Worm (Caenorhabditis elegans) whole organism, L4 larva: ENCODE measurements around the gene rbg-1.
A peak's percentile ranks its signal among the peaks of the same experiment; 100 is the strongest.

Source experiments
- F26F4.8 ChIP-seq: fragments of 200-800 bp; sonication (Bioruptor generic); conservative IDR thresholded peaks from 2 replicates; pipeline ENCODE4 v1.3.6; 2022; ENCODE audit warnings: missing genetic modification characterization, missing compliant biosample characterization
- F44E2.7 ChIP-seq: fragments of 200-800 bp; sonication (Bioruptor generic); IDR thresholded peaks from 2 replicates; pipeline ENCODE4 v2.1.2; 2022; ENCODE audit warnings: missing genetic modification characterization, missing compliant biosample characterization
- F49E8.2 ChIP-seq: sonication (generic microtip); optimal IDR thresholded peaks from 2 replicates; lab custom pipeline; 2016; ENCODE audit warnings: missing compliant biosample characterization, mild to moderate bottlenecking, missing genetic modification characterization, borderline replicate concordance
- Y105C5A.15 ChIP-seq: fragments of 200-800 bp; sonication (Bioruptor generic); IDR thresholded peaks from 2 replicates; pipeline ENCODE4 v1.3.6; 2022; ENCODE audit warnings: missing genetic modification characterization, missing compliant biosample characterization
- Y48G9A.11 ChIP-seq: fragments of 200-800 bp; sonication (Bioruptor generic); IDR thresholded peaks from 2 replicates; pipeline ENCODE4 v1.3.6; 2022; ENCODE audit warnings: missing genetic modification reagents, missing genetic modification characterization, missing compliant biosample characterization
- Y5F2A.4 ChIP-seq: fragments of 200-800 bp; sonication (Bioruptor generic); optimal IDR thresholded peaks from 2 replicates; lab custom pipeline; 2018; ENCODE audit warnings: mild to moderate bottlenecking, missing genetic modification characterization, missing compliant biosample characterization
- aha-1 ChIP-seq: fragments of 150-350 bp; peaks from one replicate; lab custom pipeline; 2014; ENCODE audit warnings: missing biosample characterization, missing genetic modification characterization
- ama-1 ChIP-seq: fragments of 150-350 bp; optimal IDR thresholded peaks from 2 replicates; lab custom pipeline; 2014; ENCODE audit warnings: inconsistent platforms, mixed read lengths
- ceh-20 ChIP-seq: fragments of 200-800 bp; sonication (Bioruptor generic); IDR thresholded peaks from 2 replicates; pipeline ENCODE4 v1.3.6; 2022; ENCODE audit warnings: missing genetic modification reagents, missing genetic modification characterization, missing compliant biosample characterization
- ces-1 ChIP-seq: fragments of 150-350 bp; sonication (generic microtip); optimal IDR thresholded peaks from 4 replicates; lab custom pipeline; 2014; ENCODE audit warnings: missing biosample characterization, missing genetic modification reagents, missing genetic modification characterization
- cey-2 ChIP-seq: sonication (generic microtip); optimal IDR thresholded peaks from 3 replicates; lab custom pipeline; 2017; ENCODE audit warnings: missing genetic modification characterization, mild to moderate bottlenecking, missing compliant biosample characterization, antibody characterized with exemption, borderline replicate concordance; ENCODE audit not compliant: insufficient read depth
- daf-8 ChIP-seq: fragments of 200-800 bp; sonication (Bioruptor generic); IDR thresholded peaks from 2 replicates; pipeline ENCODE4 v1.3.6; 2022; ENCODE audit warnings: missing genetic modification characterization, missing compliant biosample characterization
- dmd-6 ChIP-seq: fragments of 200-800 bp; sonication (Bioruptor generic); IDR thresholded peaks from 2 replicates; pipeline ENCODE4 v1.3.6; 2022; ENCODE audit warnings: missing genetic modification reagents, missing genetic modification characterization, missing compliant biosample characterization
- dpl-1 ChIP-seq: fragments of 150-350 bp; optimal IDR thresholded peaks from 2 replicates; lab custom pipeline; 2014; ENCODE audit warnings: missing biosample characterization, missing genetic modification reagents, missing genetic modification characterization
- dve-1 ChIP-seq: sonication (generic microtip); optimal IDR thresholded peaks from 2 replicates; lab custom pipeline; 2017; ENCODE audit warnings: antibody characterized with exemption, mild to moderate bottlenecking, missing genetic modification characterization, missing compliant biosample characterization; ENCODE audit not compliant: insufficient read depth
- egl-27 ChIP-seq: sonication (generic microtip); optimal IDR thresholded peaks from 3 replicates; lab custom pipeline; 2017; ENCODE audit warnings: missing biosample characterization, missing genetic modification reagents, missing genetic modification characterization
- gei-8 ChIP-seq: fragments of 200-800 bp; sonication (Bioruptor generic); optimal IDR thresholded peaks from 2 replicates; lab custom pipeline; 2018; ENCODE audit warnings: mild to moderate bottlenecking, missing genetic modification characterization, missing compliant biosample characterization
- hif-1 ChIP-seq, 2 experiments: sonication (generic microtip); optimal IDR thresholded peaks; 2 replicates each; lab custom pipeline; 2016 to 2017; ENCODE audit warnings: missing compliant biosample characterization in 2 of 2, missing genetic modification characterization in 2 of 2, missing genetic modification reagents in 2 of 2, missing genotype in 2 of 2, mild to moderate bottlenecking in 1 of 2
- lin-29 ChIP-seq: fragments of 200-800 bp; sonication (Bioruptor generic); IDR thresholded peaks from 2 replicates; pipeline ENCODE4 v1.3.6; 2022; ENCODE audit warnings: missing genetic modification reagents, missing genetic modification characterization, missing compliant biosample characterization
- lsy-2 ChIP-seq, 2 experiments: fragments of 150-350 bp in 1 of 2; sonication (generic microtip) in 1 of 2; optimal IDR thresholded peaks; 2 replicates each; lab custom pipeline; 2014 to 2017; ENCODE audit warnings: missing biosample characterization in 2 of 2, missing genetic modification characterization in 2 of 2
- mep-1 ChIP-seq: fragments of 150-350 bp; sonication (generic microtip); optimal IDR thresholded peaks from 3 replicates; lab custom pipeline; 2014; ENCODE audit warnings: missing biosample characterization, missing genetic modification characterization
- mxl-2 ChIP-seq: fragments of 200-800 bp; sonication (Bioruptor generic); conservative IDR thresholded peaks from 2 replicates; pipeline ENCODE4 v1.3.6; 2022; ENCODE audit warnings: missing genetic modification reagents, missing genetic modification characterization, missing compliant biosample characterization
- mxl-3 ChIP-seq: fragments of 200-800 bp; sonication (Bioruptor generic); optimal IDR thresholded peaks from 2 replicates; lab custom pipeline; 2018; ENCODE audit warnings: mild to moderate bottlenecking, missing genetic modification characterization, missing compliant biosample characterization
- nhr-111 ChIP-seq: fragments of 200-800 bp; sonication (Bioruptor generic); optimal IDR thresholded peaks from 2 replicates; lab custom pipeline; 2018; ENCODE audit warnings: mild to moderate bottlenecking, missing genetic modification characterization, missing compliant biosample characterization
- nhr-237 ChIP-seq: sonication (generic microtip); optimal IDR thresholded peaks from 2 replicates; lab custom pipeline; 2017; ENCODE audit warnings: missing biosample characterization, missing genetic modification characterization
- nhr-41 ChIP-seq: fragments of 200-800 bp; sonication (Bioruptor generic); IDR thresholded peaks from 2 replicates; pipeline ENCODE4 v1.3.6; 2022; ENCODE audit warnings: missing genetic modification reagents, missing genetic modification characterization, missing compliant biosample characterization
- php-3 ChIP-seq: fragments of 200-800 bp; sonication (Bioruptor generic); IDR thresholded peaks from 2 replicates; pipeline ENCODE4 v1.3.6; 2022; ENCODE audit warnings: missing genetic modification reagents, missing genetic modification characterization, missing compliant biosample characterization
- skn-1 ChIP-seq: fragments of 150-350 bp; optimal IDR thresholded peaks from 2 replicates; lab custom pipeline; 2014; ENCODE audit warnings: missing biosample characterization, missing genetic modification characterization
- snpc-4 ChIP-seq: fragments of 150-350 bp; optimal IDR thresholded peaks from 2 replicates; lab custom pipeline; 2014; ENCODE audit warnings: missing biosample characterization, missing genetic modification characterization
- spr-3 ChIP-seq: fragments of 200-800 bp; sonication (Bioruptor generic); optimal IDR thresholded peaks from 2 replicates; lab custom pipeline; 2018; ENCODE audit warnings: mild to moderate bottlenecking, missing genetic modification characterization, missing compliant biosample characterization
- tra-1 ChIP-seq: fragments of 200-800 bp; sonication (Bioruptor generic); IDR thresholded peaks from 2 replicates; pipeline ENCODE4 v1.3.6; 2022; ENCODE audit warnings: missing genetic modification reagents, missing genetic modification characterization, missing compliant biosample characterization
- unc-39 ChIP-seq: sonication (generic microtip); optimal IDR thresholded peaks from 2 replicates; lab custom pipeline; 2017; ENCODE audit warnings: missing biosample characterization, missing genetic modification characterization
- unc-62 ChIP-seq, 3 experiments: fragments of 150-350 bp in 1 of 3; sonication (generic microtip); optimal IDR thresholded peaks in 2 of 3; peaks in 1 of 3; 1 replicate in 1 of 3; 2 replicates in 2 of 3; lab custom pipeline; 2014 to 2017; ENCODE audit warnings: missing biosample characterization in 3 of 3, missing genetic modification characterization in 3 of 3, missing genetic modification reagents in 3 of 3, missing genotype in 1 of 3
- vab-7 ChIP-seq: fragments of 200-800 bp; sonication (Bioruptor generic); IDR thresholded peaks from 2 replicates; pipeline ENCODE4 v1.3.6; 2022; ENCODE audit warnings: missing genetic modification reagents, missing genetic modification characterization, missing compliant biosample characterization
- zfp-3 ChIP-seq: fragments of 200-800 bp; sonication (Bioruptor generic); conservative IDR thresholded peaks from 2 replicates; pipeline ENCODE4 v1.3.6; 2022; ENCODE audit warnings: missing genetic modification reagents, missing genetic modification characterization, missing compliant biosample characterization
- zip-11 ChIP-seq: fragments of 200-800 bp; sonication (Bioruptor generic); IDR thresholded peaks from 2 replicates; pipeline ENCODE4 v1.3.6; 2022; ENCODE audit warnings: missing genetic modification characterization, missing compliant biosample characterization
- zip-2 ChIP-seq: fragments of 150-350 bp; optimal IDR thresholded peaks from 2 replicates; lab custom pipeline; 2014; ENCODE audit warnings: missing biosample characterization, missing genetic modification characterization
- ztf-11 ChIP-seq: fragments of 150-350 bp; optimal IDR thresholded peaks from 2 replicates; lab custom pipeline; 2014; ENCODE audit warnings: missing biosample characterization, missing genetic modification characterization
- ztf-7 ChIP-seq: fragments of 150-350 bp; optimal IDR thresholded peaks from 2 replicates; lab custom pipeline; 2014; ENCODE audit warnings: missing biosample characterization, missing genetic modification characterization

Gene rbg-1

ce11 chrX:15027566-15027965 lies 44.2 kb downstream of the rbg-1 start:
- TF ChIP-seq F26F4.8 (GFP tag; lab: Robert Waterston, UW), result no peak
- TF ChIP-seq mep-1, result peak; percentile 16
- TF ChIP-seq tra-1, result no peak
- peak in 1 of 2 experiments; percentile 93 for TF ChIP-seq unc-62 (GFP tag; optimal IDR thresholded peaks at IDR 0.05 in 1 of 2; lab: Kevin White, UChicago)
- TF ChIP-seq unc-62 (tag; optimal IDR thresholded peaks at IDR 0.05; lab: Kevin White, UChicago), result no peak
- TF ChIP-seq lsy-2 (tag; optimal IDR thresholded peaks at IDR 0.05; lab: Kevin White, UChicago), result peak in 1 of 2 experiments; percentile 26
- no peak for TF ChIP-seq Y105C5A.15 (GFP tag; lab: Robert Waterston, UW)
- peak; percentile 56; the same call in 1 of the 2 replicates for TF ChIP-seq ceh-20
- TF ChIP-seq gei-8, result no peak
- peak; percentile 50 for TF ChIP-seq aha-1
- TF ChIP-seq unc-39 (tag; lab: Kevin White, UChicago), result no peak
- TF ChIP-seq spr-3, result no peak
- TF ChIP-seq dmd-6, result no peak

- TF ChIP-seq nhr-237 (no peak), vab-7 (GFP tag; lab: Robert Waterston, UW) (no peak), zip-11 (no peak), mxl-2 (GFP tag; lab: Robert Waterston, UW) (no peak), zfp-3 (GFP tag; lab: Robert Waterston, UW) (no peak), daf-8 (no peak), egl-27 (no peak), unc-62 (GFP tag; optimal IDR thresholded peaks at IDR 0.05 in 1 of 2; lab: Kevin White, UChicago) (no peak), unc-62 (tag; optimal IDR thresholded peaks at IDR 0.05; lab: Kevin White, UChicago) (no peak), snpc-4 (tag; lab: Kevin White, UChicago) (no peak), Y105C5A.15 (GFP tag; lab: Robert Waterston, UW) (no peak), Y48G9A.11 (GFP tag; lab: Robert Waterston, UW) (no peak), skn-1 (tag; lab: Kevin White, UChicago) (no peak), nhr-111 (GFP tag; lab: Kevin White, UChicago) (no peak), dpl-1 (GFP tag; lab: Kevin White, UChicago) (no peak), F44E2.7 (GFP tag; lab: Robert Waterston, UW) (no peak), php-3 (no peak), ztf-11 (tag; lab: Kevin White, UChicago) (no peak)
These were observed 44.7 kb downstream of the rbg-1 start for ce11 chrX:15027997-15028396.

- TF ChIP-seq lin-29 (GFP tag; lab: Robert Waterston, UW) (no peak), snpc-4 (tag; lab: Kevin White, UChicago) (no peak), Y5F2A.4 (GFP tag; lab: Kevin White, UChicago) (no peak), F49E8.2 (no peak), spr-3 (no peak), ztf-7 (no peak), zip-2 (no peak), mxl-3 (no peak), ztf-11 (tag; lab: Kevin White, UChicago) (no peak), nhr-41 (GFP tag; lab: Robert Waterston, UW) (no peak), cey-2 (tag; lab: Kevin White, UChicago) (no peak), F26F4.8 (GFP tag; lab: Robert Waterston, UW) (no peak), ceh-20 (no peak), ces-1 (GFP tag; lab: Kevin White, UChicago) (no peak), unc-39 (tag; lab: Kevin White, UChicago) (no peak), dve-1 (tag; lab: Kevin White, UChicago) (no peak), hif-1 (tag; optimal IDR thresholded peaks at IDR 0.05; lab: Kevin White, UChicago) (no peak), ama-1 (no peak)
These were observed 51.5 kb downstream of the rbg-1 start, which contains the start of gene dsc-1 for ce11 chrX:15034787-15035186. Gene dsc-1, minus strand, starts transcription at chrX:15034832.
